Fruit fly (Drosophila melanogaster) whole organism, embryonic: ENCODE data around the gene alpha-Spec.

Experiments used
- Bgb ChIP-seq: fragments of 200-800 bp; sonication (Bioruptor generic); IDR thresholded peaks from 2 replicates; pipeline ENCODE4 v1.3.6; 2022; ENCODE audit warnings: missing biosample characterization, missing genetic modification characterization; ENCODE audit not compliant: partially characterized antibody
- BtbVII ChIP-seq: fragments of 200-800 bp; sonication (Bioruptor generic); optimal IDR thresholded peaks from 3 replicates; lab custom pipeline; 2017; ENCODE audit warnings: missing biosample characterization, mild to moderate bottlenecking, missing genetic modification characterization
- CG13894 ChIP-seq: fragments of 200-800 bp; sonication (Bioruptor generic); optimal IDR thresholded peaks from 3 replicates; lab custom pipeline; 2018; ENCODE audit warnings: missing biosample characterization, mild to moderate bottlenecking, missing genetic modification characterization, moderate library complexity
- CG14710 ChIP-seq: fragments of 200-800 bp; sonication (Bioruptor generic); optimal IDR thresholded peaks from 3 replicates; lab custom pipeline; 2019; ENCODE audit warnings: missing biosample characterization, mild to moderate bottlenecking, missing genetic modification characterization, moderate library complexity
- CG15514 ChIP-seq: fragments of 200-800 bp; sonication (Bioruptor generic); optimal IDR thresholded peaks from 3 replicates; lab custom pipeline; 2017; ENCODE audit warnings: missing biosample characterization, missing genetic modification characterization, mild to moderate bottlenecking, moderate library complexity, missing genetic modification reagents
- CG1603 ChIP-seq: fragments of 200-800 bp; sonication (Bioruptor generic); optimal IDR thresholded peaks from 2 replicates; lab custom pipeline; 2019; ENCODE audit warnings: missing biosample characterization, mild to moderate bottlenecking, missing genetic modification characterization, moderate library complexity
- CG17328 ChIP-seq: fragments of 200-800 bp; sonication (Bioruptor generic); IDR thresholded peaks from 2 replicates; pipeline ENCODE4 v1.3.6; 2022; ENCODE audit warnings: missing biosample characterization, missing genetic modification characterization
- CG17361 ChIP-seq: fragments of 200-800 bp; sonication (Bioruptor generic); IDR thresholded peaks from 3 replicates; pipeline ENCODE4 v1.3.6; 2022; ENCODE audit warnings: missing biosample characterization, missing genetic modification characterization
- CG3281 ChIP-seq: fragments of 200-800 bp; sonication (Bioruptor generic); optimal IDR thresholded peaks from 3 replicates; lab custom pipeline; 2017; ENCODE audit warnings: missing biosample characterization, mild to moderate bottlenecking, missing genetic modification characterization
- CG33213 ChIP-seq: fragments of 200-800 bp; sonication (Bioruptor generic); optimal IDR thresholded peaks from 3 replicates; lab custom pipeline; 2016; ENCODE audit warnings: missing biosample characterization, missing genetic modification characterization
- CG34224 ChIP-seq: fragments of 200-800 bp; sonication (Bioruptor generic); IDR thresholded peaks from 3 replicates; pipeline ENCODE4 v1.3.6; 2022; ENCODE audit warnings: missing biosample characterization, missing genetic modification characterization; ENCODE audit not compliant: partially characterized antibody
- CG3995 ChIP-seq: fragments of 200-800 bp; sonication (Bioruptor generic); optimal IDR thresholded peaks from 3 replicates; lab custom pipeline; 2016; ENCODE audit warnings: missing biosample characterization, missing genetic modification characterization
- CG4617 ChIP-seq: fragments of 200-800 bp; sonication (Bioruptor generic); optimal IDR thresholded peaks from 3 replicates; lab custom pipeline; 2016; ENCODE audit warnings: missing biosample characterization, missing genetic modification characterization, borderline replicate concordance
- CG6791 ChIP-seq: fragments of 200-800 bp; sonication (Bioruptor generic); IDR thresholded peaks from 3 replicates; pipeline ENCODE4 v1.3.6; 2022; ENCODE audit warnings: missing biosample characterization, missing genetic modification characterization; ENCODE audit not compliant: partially characterized antibody
- CG8290 ChIP-seq, 3 experiments: fragments of 200-800 bp; sonication (Bioruptor generic); optimal IDR thresholded peaks; 2 replicates each; lab custom pipeline; 2016 to 2019; ENCODE audit warnings: missing biosample characterization in 3 of 3, missing genetic modification characterization in 3 of 3, mild to moderate bottlenecking in 2 of 3, moderate library complexity in 1 of 3
- CG8388 ChIP-seq: fragments of 200-800 bp; sonication (Bioruptor generic); optimal IDR thresholded peaks from 2 replicates; lab custom pipeline; 2019; ENCODE audit warnings: missing biosample characterization, mild to moderate bottlenecking, missing genetic modification characterization, moderate library complexity
- CG9437 ChIP-seq: fragments of 200-800 bp; sonication (Bioruptor generic); optimal IDR thresholded peaks from 2 replicates; lab custom pipeline; 2018; ENCODE audit warnings: missing biosample characterization, mild to moderate bottlenecking, missing genetic modification characterization
- CG9797 ChIP-seq: fragments of 200-800 bp; sonication (Bioruptor generic); optimal IDR thresholded peaks from 3 replicates; lab custom pipeline; 2018; ENCODE audit warnings: missing biosample characterization, mild to moderate bottlenecking, missing genetic modification characterization
- Deaf1 ChIP-seq: fragments of 200-800 bp; optimal IDR thresholded peaks from 3 replicates; lab custom pipeline; 2019; ENCODE audit warnings: missing biosample characterization, mild to moderate bottlenecking, missing genetic modification characterization, moderate library complexity
- Dll ChIP-seq: fragments of 200-800 bp; sonication (Bioruptor generic); IDR thresholded peaks from 4 replicates; pipeline ENCODE4 v1.3.6; 2022; ENCODE audit warnings: missing biosample characterization, missing genetic modification characterization; ENCODE audit not compliant: partially characterized antibody
- Dref ChIP-seq: fragments of 200-800 bp; sonication (Bioruptor generic); IDR thresholded peaks from 2 replicates; pipeline ENCODE4 v1.3.6; 2022; ENCODE audit warnings: missing biosample characterization, missing genetic modification characterization
- Fer3 ChIP-seq: fragments of 200-800 bp; sonication (Bioruptor generic); optimal IDR thresholded peaks from 2 replicates; lab custom pipeline; 2018; ENCODE audit warnings: missing biosample characterization, mild to moderate bottlenecking, missing genetic modification characterization, moderate library complexity
- Lhr ChIP-seq: fragments of 200-800 bp; sonication (Bioruptor generic); optimal IDR thresholded peaks from 3 replicates; lab custom pipeline; 2017; ENCODE audit warnings: mild to moderate bottlenecking, missing biosample characterization, missing genetic modification reagents, missing genetic modification characterization
- Lpt ChIP-seq: fragments of >200 bp; optimal IDR thresholded peaks from 2 replicates; lab custom pipeline; 2018; ENCODE audit warnings: missing biosample characterization, missing genetic modification characterization
- Med ChIP-seq: fragments of 200-800 bp; sonication (Bioruptor generic); peaks from one replicate; lab custom pipeline; 2016; ENCODE audit warnings: missing biosample characterization, missing genetic modification characterization, mild to moderate bottlenecking, inconsistent platforms, moderate library complexity
- Scr ChIP-seq: fragments of 200-800 bp; sonication (Bioruptor generic); IDR thresholded peaks from 2 replicates; pipeline ENCODE4 v1.3.6; 2022; ENCODE audit warnings: missing biosample characterization, missing genetic modification characterization; ENCODE audit not compliant: partially characterized antibody
- amos ChIP-seq: fragments of 200-800 bp; sonication (Bioruptor generic); IDR thresholded peaks from 2 replicates; pipeline ENCODE4 v1.3.6; 2022; ENCODE audit warnings: missing biosample characterization, missing genetic modification characterization; ENCODE audit not compliant: partially characterized antibody
- ash1 ChIP-seq: fragments of 200-800 bp; sonication (Bioruptor generic); optimal IDR thresholded peaks from 2 replicates; lab custom pipeline; 2018; ENCODE audit warnings: missing biosample characterization, mild to moderate bottlenecking, missing genetic modification characterization
- cato ChIP-seq: fragments of 200-800 bp; sonication (Bioruptor generic); optimal IDR thresholded peaks from 2 replicates; lab custom pipeline; 2016; ENCODE audit warnings: missing biosample characterization, missing genetic modification characterization, borderline replicate concordance
- chinmo ChIP-seq: fragments of 200-800 bp; sonication (Bioruptor generic); IDR thresholded peaks from 4 replicates; pipeline ENCODE4 v1.3.6; 2022; ENCODE audit warnings: missing biosample characterization, missing genetic modification characterization; ENCODE audit not compliant: partially characterized antibody
- dpn ChIP-seq, 2 experiments: fragments of 200-800 bp; sonication (Bioruptor generic); optimal IDR thresholded peaks; 3 replicates each; lab custom pipeline; 2016; ENCODE audit warnings: missing biosample characterization in 2 of 2, missing genetic modification characterization in 2 of 2
- jumu ChIP-seq: fragments of 200-800 bp; sonication (Bioruptor generic); optimal IDR thresholded peaks from 3 replicates; lab custom pipeline; 2016; ENCODE audit warnings: missing biosample characterization, missing genetic modification characterization
- lbe ChIP-seq: fragments of 200-800 bp; sonication (Bioruptor generic); optimal IDR thresholded peaks from 2 replicates; lab custom pipeline; 2016; ENCODE audit warnings: missing biosample characterization, mild to moderate bottlenecking, missing genetic modification characterization
- nerfin-2 ChIP-seq: fragments of 200-800 bp; sonication (Bioruptor generic); IDR thresholded peaks from 2 replicates; pipeline ENCODE4 v1.3.6; 2022; ENCODE audit warnings: missing biosample characterization, missing genetic modification characterization; ENCODE audit not compliant: partially characterized antibody
- org-1 ChIP-seq: fragments of 200-800 bp; sonication (Bioruptor generic); optimal IDR thresholded peaks from 2 replicates; lab custom pipeline; 2017; ENCODE audit warnings: missing biosample characterization, missing genetic modification characterization
- pros ChIP-seq: fragments of 200-800 bp; sonication (Bioruptor generic); optimal IDR thresholded peaks from 3 replicates; lab custom pipeline; 2019; ENCODE audit warnings: missing biosample characterization, mild to moderate bottlenecking, missing genetic modification characterization, moderate library complexity
- rib ChIP-seq: fragments of 200-800 bp; sonication (Bioruptor generic); IDR thresholded peaks from 2 replicates; pipeline ENCODE4 v1.3.6; 2022; ENCODE audit warnings: missing biosample characterization, missing genetic modification characterization
- row ChIP-seq: fragments of 200-800 bp; sonication (Bioruptor generic); IDR thresholded peaks from 3 replicates; pipeline ENCODE4 v1.3.6; 2022; ENCODE audit warnings: missing biosample characterization, missing genetic modification characterization
- sna ChIP-seq: fragments of 200-800 bp; sonication (Bioruptor generic); IDR thresholded peaks from 2 replicates; pipeline ENCODE4 v1.3.6; 2022; ENCODE audit warnings: missing biosample characterization, missing genetic modification characterization; ENCODE audit not compliant: partially characterized antibody
- stwl ChIP-seq: fragments of 200-800 bp; sonication (Bioruptor generic); optimal IDR thresholded peaks from 3 replicates; lab custom pipeline; 2018; ENCODE audit warnings: missing biosample characterization, mild to moderate bottlenecking, missing genetic modification characterization, moderate library complexity
- tap ChIP-seq: fragments of 200-800 bp; optimal IDR thresholded peaks from 3 replicates; lab custom pipeline; 2019; ENCODE audit warnings: missing biosample characterization, mild to moderate bottlenecking, missing genetic modification characterization, moderate library complexity
- unc-4 ChIP-seq: fragments of 200-800 bp; sonication (Bioruptor generic); IDR thresholded peaks from 2 replicates; pipeline ENCODE4 v1.3.6; 2022; ENCODE audit warnings: missing biosample characterization, missing genetic modification characterization; ENCODE audit not compliant: partially characterized antibody
- vnd ChIP-seq: fragments of 200-800 bp; sonication (Bioruptor generic); IDR thresholded peaks from 3 replicates; pipeline ENCODE4 v1.3.6; 2022; ENCODE audit warnings: missing biosample characterization, missing genetic modification characterization; ENCODE audit not compliant: partially characterized antibody
- vvl ChIP-seq: fragments of 200-800 bp; sonication (Bioruptor generic); IDR thresholded peaks from 2 replicates; pipeline ENCODE4 v1.3.6; 2022; ENCODE audit warnings: missing biosample characterization, missing genetic modification characterization

alpha-Spec gene

dm6 chr3L:1738375-1739328 is 56.5 kb downstream of the alpha-Spec start, which contains the start of gene Gk2 (continued):
- TF ChIP-seq CG4617 (GFP tag; lab: Kevin White, UChicago) (peak; percentile 21), ash1 (GFP tag; lab: Kevin White, UChicago) (no peak), CG9437 (GFP tag; lab: Kevin White, UChicago) (peak; percentile 35), cato (GFP tag; lab: Kevin White, UChicago) (no peak), CG6791 (GFP tag; lab: Robert Waterston, UW) (peak; percentile 48; the same call in 1 of the 3 replicates), lbe (GFP tag; lab: Kevin White, UChicago) (no peak), CG1603 (peak; percentile 69), Fer3 (tag; lab: Kevin White, UChicago) (peak; percentile 5), rib (peak; percentile 28; the same call in 1 of the 2 replicates), stwl (tag; lab: Kevin White, UChicago) (peak; percentile 48), org-1 (GFP tag; lab: Kevin White, UChicago) (no peak), CG17328 (0 out of 2 replicates have a peak, but pooled peaks have one; percentile 13), CG9797 (GFP tag; lab: Kevin White, UChicago) (peak; percentile 69), CG17361 (peak; percentile 27; the same call in 1 of the 3 replicates), Dref (GFP tag; lab: Robert Waterston, UW) (peak; percentile 94), dpn (GFP tag; optimal IDR thresholded peaks at IDR 0.05; lab: Kevin White, UChicago) (no peak), CG8290 (GFP tag; optimal IDR thresholded peaks at IDR 0.05; lab: Kevin White, UChicago) (no peak), CG8290 (tag; optimal IDR thresholded peaks at IDR 0.05; lab: Kevin White, UChicago) (peak in 1 of 2 experiments; percentile 11), CG8388 (no peak), jumu (no peak), chinmo (peak; percentile 67; the same call in 1 of the 4 replicates), Bgb (GFP tag; lab: Robert Waterston, UW) (peak; percentile 65), Lpt (no peak), amos (peak; percentile 57; the same call in 1 of the 2 replicates), vvl (GFP tag; lab: Robert Waterston, UW) (0 out of 2 replicates have a peak, but pooled peaks have one; percentile 28), Med (peak; percentile 88), CG3995 (GFP tag; lab: Kevin White, UChicago) (peak; percentile 17), CG14710 (tag; lab: Kevin White, UChicago) (peak; percentile 48), tap (tag; lab: Kevin White, UChicago) (no peak), unc-4 (peak; percentile 49; the same call in 1 of the 2 replicates), vnd (GFP tag; lab: Robert Waterston, UW) (peak; percentile 55; the same call in 1 of the 3 replicates), Dll (GFP tag; lab: Robert Waterston, UW) (peak; percentile 55; the same call in 3 of the 4 replicates), row (GFP tag; lab: Robert Waterston, UW) (0 out of 3 replicates have a peak, but pooled peaks have one; percentile 5), sna (GFP tag; lab: Robert Waterston, UW) (peak; percentile 31; the same call in 1 of the 2 replicates), CG3281 (GFP tag; lab: Kevin White, UChicago) (peak; percentile 22), CG33213 (GFP tag; lab: Kevin White, UChicago) (peak; percentile 28), Scr (GFP tag; lab: Robert Waterston, UW) (peak; percentile 48), CG15514 (GFP tag; lab: Kevin White, UChicago) (peak; percentile 35), Lhr (GFP tag; lab: Kevin White, UChicago) (peak; percentile 82), CG34224 (GFP tag; lab: Robert Waterston, UW) (peak; percentile 48; the same call in 1 of the 3 replicates), BtbVII (GFP tag; lab: Kevin White, UChicago) (peak; percentile 58), pros (no peak), nerfin-2 (GFP tag; lab: Robert Waterston, UW) (peak; percentile 38; the same call in 1 of the 2 replicates), CG13894 (tag; lab: Kevin White, UChicago) (peak; percentile 23), Deaf1 (tag; lab: Kevin White, UChicago) (peak; percentile 47)
